Worm (Caenorhabditis elegans): Measurements from ENCODE around the gene fkh-4.

DNA sequence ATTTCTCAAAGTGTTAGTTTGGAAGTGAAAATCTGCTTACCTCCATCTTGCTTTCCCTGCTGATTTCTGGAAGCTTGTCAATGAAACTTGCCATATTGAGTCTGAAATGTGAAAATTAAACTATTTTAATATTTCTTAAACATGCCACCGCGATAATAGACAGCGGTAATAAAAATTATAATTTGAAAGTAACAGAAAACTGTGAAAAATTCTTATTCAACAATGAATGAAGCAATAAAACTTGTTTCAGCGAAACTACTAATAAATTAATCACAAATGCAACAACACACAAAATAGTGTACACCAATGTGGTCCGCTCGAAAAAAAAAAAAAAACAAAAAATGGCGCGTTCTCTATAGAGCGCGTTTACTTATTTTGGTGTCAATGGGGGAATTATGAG, 22.9 kb upstream of the fkh-4 start, which contains the start of gene F02D10.6:
- TF ChIP-seq C38D4.7 (GFP tag; optimal IDR thresholded peaks at IDR 0.05) (no peak), rnt-1 (tag; optimal IDR thresholded peaks at IDR 0.05) (no peak), ztf-16 (tag; optimal IDR thresholded peaks at IDR 0.05) (no peak), dve-1 (tag; optimal IDR thresholded peaks at IDR 0.05) (no peak), pag-3 (tag; optimal IDR thresholded peaks at IDR 0.05; ENCODE audit: borderline replicate concordance) (no peak), fax-1 (tag; optimal IDR thresholded peaks at IDR 0.05) (no peak), tbx-2 (tag; optimal IDR thresholded peaks at IDR 0.05) (no peak), pha-4 (tag; optimal IDR thresholded peaks at IDR 0.05) (no peak), ama-1 (optimal IDR thresholded peaks at IDR 0.05) (no peak), hlh-8 (tag; optimal IDR thresholded peaks at IDR 0.05) (no peak), syd-9 (tag; optimal IDR thresholded peaks at IDR 0.05) (no peak)

All from whole organism, late embryonic.